Worm (Caenorhabditis elegans) whole organism, L1 larva: Measurements from ENCODE around the gene Y38H6C.13.

Experiments
- C16A3.4 ChIP-seq: fragments of 150-350 bp; optimal IDR thresholded peaks from 2 replicates; lab custom pipeline; 2014; ENCODE audit warnings: missing biosample characterization, missing genetic modification characterization
- C34B4.2 ChIP-seq: sonication (generic microtip); optimal IDR thresholded peaks from 2 replicates; lab custom pipeline; 2017; ENCODE audit warnings: mild to moderate bottlenecking, missing genetic modification characterization, missing compliant biosample characterization
- F16B12.6 ChIP-seq: fragments of 150-350 bp; optimal IDR thresholded peaks from 2 replicates; lab custom pipeline; 2014; ENCODE audit warnings: missing biosample characterization, missing genetic modification characterization
- aha-1 ChIP-seq: fragments of 150-350 bp; optimal IDR thresholded peaks from 2 replicates; lab custom pipeline; 2014; ENCODE audit warnings: missing biosample characterization, missing genetic modification characterization
- alr-1 ChIP-seq: fragments of 200-800 bp; sonication (Bioruptor generic); optimal IDR thresholded peaks from 2 replicates; lab custom pipeline; 2018; ENCODE audit warnings: borderline replicate concordance, mild to moderate bottlenecking, missing genetic modification characterization, missing compliant biosample characterization
- blmp-1 ChIP-seq: fragments of 150-350 bp; optimal IDR thresholded peaks from 2 replicates; lab custom pipeline; 2014; ENCODE audit warnings: missing biosample characterization, missing genetic modification characterization
- ceh-82 ChIP-seq, 3 experiments: fragments of 150-350 bp in 1 of 3; sonication (generic microtip) in 2 of 3; optimal IDR thresholded peaks; 2 replicates each; lab custom pipeline; 2014 to 2017; ENCODE audit warnings: missing biosample characterization in 3 of 3, missing genetic modification characterization in 3 of 3
- ceh-88 ChIP-seq: fragments of 200-800 bp; sonication (Bioruptor generic); IDR thresholded peaks from 2 replicates; pipeline ENCODE4 v1.3.6; 2022; ENCODE audit warnings: missing genetic modification characterization, missing compliant biosample characterization
- dpl-1 ChIP-seq, 3 experiments: fragments of 150-350 bp in 2 of 3; sonication (generic microtip) in 1 of 3; optimal IDR thresholded peaks; 2 replicates each; lab custom pipeline; 2014 to 2017; ENCODE audit warnings: missing biosample characterization in 3 of 3, missing genetic modification characterization in 3 of 3, missing genetic modification reagents in 3 of 3
- efl-1 ChIP-seq, 4 experiments: fragments of 150-350 bp; optimal IDR thresholded peaks in 3 of 4; peaks in 1 of 4; 1 replicate in 1 of 4; 2 replicates in 3 of 4; lab custom pipeline; 2014; ENCODE audit warnings: missing biosample characterization in 2 of 4, missing genetic modification characterization in 2 of 4, missing genetic modification reagents in 2 of 4
- egl-27 ChIP-seq, 2 experiments: fragments of 150-350 bp in 1 of 2; sonication (generic microtip); optimal IDR thresholded peaks; 3 replicates each; lab custom pipeline; 2017 to 2018; ENCODE audit warnings: missing biosample characterization in 2 of 2, missing genetic modification characterization in 2 of 2, missing genetic modification reagents in 2 of 2
- elt-2 ChIP-seq: sonication (generic microtip); optimal IDR thresholded peaks from 2 replicates; lab custom pipeline; 2016; ENCODE audit warnings: missing genetic modification characterization, mild to moderate bottlenecking, inconsistent platforms, missing compliant biosample characterization, missing genetic modification reagents
- elt-3 ChIP-seq, 6 experiments: fragments of 150-350 bp in 1 of 6; sonication (generic microtip); optimal IDR thresholded peaks; 2 replicates each; lab custom pipeline; 2017 to 2018; ENCODE audit warnings: missing biosample characterization in 6 of 6, missing genetic modification characterization in 6 of 6, inconsistent platforms in 1 of 6
- fkh-4 ChIP-seq: sonication (generic microtip); optimal IDR thresholded peaks from 2 replicates; lab custom pipeline; 2016; ENCODE audit warnings: missing compliant biosample characterization, missing genetic modification characterization, borderline replicate concordance
- fkh-8 ChIP-seq: sonication (generic microtip); optimal IDR thresholded peaks from 2 replicates; lab custom pipeline; 2016; ENCODE audit warnings: mild to moderate bottlenecking, missing genetic modification characterization, missing compliant biosample characterization
- grh-1 ChIP-seq: fragments of 200-800 bp; sonication (Bioruptor generic); IDR thresholded peaks from 2 replicates; pipeline ENCODE4 v1.3.6; 2022; ENCODE audit warnings: missing genetic modification reagents, missing genetic modification characterization, missing compliant biosample characterization
- hpl-2 ChIP-seq: fragments of 150-350 bp; optimal IDR thresholded peaks from 2 replicates; lab custom pipeline; 2014; ENCODE audit warnings: missing biosample characterization, missing genetic modification reagents, missing genetic modification characterization
- lin-14 ChIP-seq: fragments of 200-800 bp; sonication (Bioruptor generic); optimal IDR thresholded peaks from 2 replicates; lab custom pipeline; 2018; ENCODE audit warnings: mild to moderate bottlenecking, missing genetic modification characterization, moderate library complexity, missing compliant biosample characterization
- lin-35 ChIP-seq, 2 experiments: fragments of 150-350 bp; optimal IDR thresholded peaks; 2 replicates each; lab custom pipeline; 2014; ENCODE audit warnings: missing biosample characterization in 2 of 2, missing genetic modification characterization in 2 of 2, missing genetic modification reagents in 2 of 2
- lsy-2 ChIP-seq, 2 experiments: fragments of 150-350 bp; optimal IDR thresholded peaks; 2 replicates each; lab custom pipeline; 2014; ENCODE audit warnings: missing biosample characterization in 2 of 2, missing genetic modification characterization in 2 of 2
- mdl-1 ChIP-seq, 2 experiments: fragments of 150-350 bp; optimal IDR thresholded peaks; 2 replicates each; lab custom pipeline; 2014 to 2017; ENCODE audit warnings: missing biosample characterization in 2 of 2, missing genetic modification characterization in 2 of 2, inconsistent platforms in 1 of 2
- mep-1 ChIP-seq: fragments of 150-350 bp; optimal IDR thresholded peaks from 2 replicates; lab custom pipeline; 2014; ENCODE audit warnings: missing biosample characterization, missing genetic modification characterization
- nhr-11 ChIP-seq: fragments of 150-350 bp; optimal IDR thresholded peaks from 2 replicates; lab custom pipeline; 2014; ENCODE audit warnings: missing biosample characterization, missing genetic modification characterization
- nhr-12 ChIP-seq: sonication (generic microtip); optimal IDR thresholded peaks from 2 replicates; lab custom pipeline; 2017; ENCODE audit warnings: missing biosample characterization, missing genetic modification characterization
- nhr-20 ChIP-seq: sonication (generic microtip); optimal IDR thresholded peaks from 2 replicates; lab custom pipeline; 2016; ENCODE audit warnings: mild to moderate bottlenecking, missing genetic modification characterization, missing compliant biosample characterization
- nhr-237 ChIP-seq: fragments of 150-350 bp; optimal IDR thresholded peaks from 2 replicates; lab custom pipeline; 2014; ENCODE audit warnings: missing biosample characterization, missing genetic modification characterization
- nhr-28 ChIP-seq: fragments of 150-350 bp; optimal IDR thresholded peaks from 2 replicates; lab custom pipeline; 2014; ENCODE audit warnings: missing biosample characterization, missing genetic modification characterization
- nhr-47 ChIP-seq: sonication (generic microtip); optimal IDR thresholded peaks from 2 replicates; lab custom pipeline; 2016; ENCODE audit warnings: mild to moderate bottlenecking, missing genetic modification characterization, moderate library complexity, missing compliant biosample characterization
- nhr-76 ChIP-seq: sonication (generic microtip); optimal IDR thresholded peaks from 2 replicates; lab custom pipeline; 2017; ENCODE audit warnings: missing biosample characterization, missing genetic modification characterization
- nhr-77 ChIP-seq: fragments of 150-350 bp; optimal IDR thresholded peaks from 2 replicates; lab custom pipeline; 2014; ENCODE audit warnings: missing biosample characterization, missing genetic modification characterization
- nhr-84 ChIP-seq: sonication (generic microtip); optimal IDR thresholded peaks from 2 replicates; lab custom pipeline; 2017; ENCODE audit warnings: missing biosample characterization, missing genetic modification characterization
- nhr-85 ChIP-seq: sonication (generic microtip); peaks from one replicate; lab custom pipeline; 2016; ENCODE audit warnings: missing genetic modification characterization, inconsistent platforms, missing compliant biosample characterization
- nhr-90 ChIP-seq: sonication (generic microtip); optimal IDR thresholded peaks from 2 replicates; lab custom pipeline; 2016; ENCODE audit warnings: mild to moderate bottlenecking, missing genetic modification characterization, missing compliant biosample characterization; ENCODE audit not compliant: poor library complexity
- pag-3 ChIP-seq: sonication (generic microtip); optimal IDR thresholded peaks from 2 replicates; lab custom pipeline; 2017; ENCODE audit warnings: missing genetic modification characterization, mild to moderate bottlenecking, missing compliant biosample characterization, antibody characterized with exemption, borderline replicate concordance; ENCODE audit not compliant: insufficient read depth
- pax-3 ChIP-seq: fragments of 200-800 bp; sonication (Bioruptor generic); optimal IDR thresholded peaks from 2 replicates; lab custom pipeline; 2018; ENCODE audit warnings: mild to moderate bottlenecking, missing genetic modification characterization, moderate library complexity, missing compliant biosample characterization
- rnt-1 ChIP-seq: sonication (generic microtip); optimal IDR thresholded peaks from 2 replicates; lab custom pipeline; 2016; ENCODE audit warnings: mild to moderate bottlenecking, missing genetic modification characterization, moderate library complexity, missing compliant biosample characterization
- skn-1 ChIP-seq: fragments of 150-350 bp; optimal IDR thresholded peaks from 2 replicates; lab custom pipeline; 2014; ENCODE audit warnings: missing biosample characterization, missing genetic modification characterization
- snu-23 ChIP-seq: sonication (generic microtip); optimal IDR thresholded peaks from 2 replicates; lab custom pipeline; 2016; ENCODE audit warnings: missing genetic modification characterization, missing compliant biosample characterization
- sox-4 ChIP-seq: sonication (generic microtip); optimal IDR thresholded peaks from 2 replicates; lab custom pipeline; 2016; ENCODE audit warnings: missing genetic modification characterization, missing compliant biosample characterization
- sup-37 ChIP-seq: fragments of 200-800 bp; sonication (Bioruptor generic); optimal IDR thresholded peaks from 2 replicates; lab custom pipeline; 2018; ENCODE audit warnings: mild to moderate bottlenecking, missing genetic modification characterization, missing compliant biosample characterization
- swsn-7 ChIP-seq: sonication (generic microtip); optimal IDR thresholded peaks from 2 replicates; lab custom pipeline; 2016; ENCODE audit warnings: missing genetic modification characterization, missing compliant biosample characterization
- tlp-1 ChIP-seq: fragments of 150-350 bp; optimal IDR thresholded peaks from 2 replicates; lab custom pipeline; 2014; ENCODE audit warnings: missing biosample characterization, missing genetic modification characterization
- unc-30 ChIP-seq: sonication (generic microtip); optimal IDR thresholded peaks from 2 replicates; lab custom pipeline; 2017; ENCODE audit warnings: missing biosample characterization, missing genetic modification characterization
- xbp-1 ChIP-seq: sonication (generic microtip); optimal IDR thresholded peaks from 2 replicates; lab custom pipeline; 2016; ENCODE audit warnings: missing genetic modification characterization, missing compliant biosample characterization
- ztf-4 ChIP-seq: fragments of 150-350 bp; optimal IDR thresholded peaks from 2 replicates; lab custom pipeline; 2014; ENCODE audit warnings: missing biosample characterization, missing genetic modification characterization

Y38H6C.13 gene

ce11 chrV:20534072-20534471, 6.5 kb downstream of the Y38H6C.13 start, which contains the start of gene famh-161:
Gene famh-161 (minus strand): TSS chrV:20534172.
- peak; percentile 12 for TF ChIP-seq fkh-8 (tag; lab: Kevin White, UChicago)
- no peak for TF ChIP-seq ceh-88 (GFP tag; lab: Robert Waterston, UW)

- TF ChIP-seq snu-23 (GFP tag; lab: Kevin White, UChicago) (no peak), swsn-7 (no peak), skn-1 (tag; lab: Kevin White, UChicago) (no peak)
These were observed 8.6 kb downstream of the Y38H6C.13 start, which contains the start of gene Y38H6C.15 for ce11 chrV:20536208-20536607. Gene Y38H6C.15 (minus strand): TSS chrV:20536308.

ce11 chrV:20539055-20539454, 11.5 kb downstream of the Y38H6C.13 start, which contains the start of gene Y38H6C.16:
Gene Y38H6C.16 (minus strand): TSS chrV:20539347.
- TF ChIP-seq F16B12.6 (tag; lab: Kevin White, UChicago) = peak; percentile 16
- TF ChIP-seq lsy-2 (tag; optimal IDR thresholded peaks at IDR 0.05; lab: Kevin White, UChicago) = peak in 1 of 2 experiments; percentile 19
- no peak for TF ChIP-seq pag-3 (tag; lab: Kevin White, UChicago)
- TF ChIP-seq aha-1 (tag; lab: Kevin White, UChicago) = no peak
- no peak for TF ChIP-seq rnt-1
- TF ChIP-seq C34B4.2 (tag; lab: Kevin White, UChicago) = no peak
- TF ChIP-seq lin-35 (GFP tag; optimal IDR thresholded peaks at IDR 0.05; lab: Kevin White, UChicago) = peak in 1 of 2 experiments; percentile 20
- peak; percentile 12 to 19 for TF ChIP-seq efl-1 (optimal IDR thresholded peaks at IDR 0.05; lab: Kevin White, UChicago)
- TF ChIP-seq efl-1 (GFP tag; optimal IDR thresholded peaks at IDR 0.05 in 1 of 2; lab: Kevin White, UChicago) = peak in 1 of 2 experiments; percentile 83
- no peak for TF ChIP-seq grh-1 (GFP tag; lab: Robert Waterston, UW)
- peak; percentile 21 for TF ChIP-seq snu-23 (GFP tag; lab: Kevin White, UChicago)
- no peak for TF ChIP-seq ceh-82 (tag; optimal IDR thresholded peaks at IDR 0.05; lab: Kevin White, UChicago)
- TF ChIP-seq nhr-20 = no peak
- TF ChIP-seq nhr-28 = no peak
- TF ChIP-seq nhr-76 = no peak
- TF ChIP-seq dpl-1 (GFP tag; optimal IDR thresholded peaks at IDR 0.05; lab: Kevin White, UChicago) = peak in 1 of 3 experiments; percentile 25
- no peak for TF ChIP-seq nhr-84
- TF ChIP-seq nhr-90 (tag; lab: Kevin White, UChicago) = no peak
- peak; percentile 13 for TF ChIP-seq nhr-47 (tag; lab: Kevin White, UChicago)
- no peak for TF ChIP-seq C16A3.4 (tag; lab: Kevin White, UChicago)
- TF ChIP-seq unc-30 = no peak
- TF ChIP-seq alr-1 = no peak
- TF ChIP-seq nhr-237 (tag; lab: Kevin White, UChicago) = no peak
- TF ChIP-seq lin-14 = no peak
- TF ChIP-seq mep-1 (tag; lab: Kevin White, UChicago) = peak; percentile 25
- TF ChIP-seq nhr-11 (tag; lab: Kevin White, UChicago) = no peak
- no peak for TF ChIP-seq sup-37 (GFP tag; lab: Kevin White, UChicago)
- TF ChIP-seq nhr-85 (tag; lab: Kevin White, UChicago) = peak; percentile 73
- TF ChIP-seq xbp-1 (tag; lab: Kevin White, UChicago) = peak; percentile 14
- no peak for TF ChIP-seq mdl-1 (tag; optimal IDR thresholded peaks at IDR 0.05; lab: Kevin White, UChicago)
- no peak for TF ChIP-seq hpl-2 (GFP tag; lab: Kevin White, UChicago)
- peak; percentile 67 for TF ChIP-seq blmp-1
- no peak for TF ChIP-seq pax-3 (tag; lab: Kevin White, UChicago)
- no peak for TF ChIP-seq tlp-1 (tag; lab: Kevin White, UChicago)

ce11 chrV:20544092-20544491, 16.5 kb downstream of the Y38H6C.13 start, which contains the start of gene slc-36.3:
Gene slc-36.3 (minus strand): TSS chrV:20544192.
- TF ChIP-seq sox-4 (tag; lab: Kevin White, UChicago) (no peak), nhr-237 (tag; lab: Kevin White, UChicago) (no peak), unc-30 (no peak), nhr-28 (no peak), elt-3 (tag; optimal IDR thresholded peaks at IDR 0.05; lab: Kevin White, UChicago) (no peak), mdl-1 (tag; optimal IDR thresholded peaks at IDR 0.05; lab: Kevin White, UChicago) (no peak), egl-27 (tag; optimal IDR thresholded peaks at IDR 0.05; lab: Kevin White, UChicago) (no peak), blmp-1 (no peak), C34B4.2 (tag; lab: Kevin White, UChicago) (no peak), nhr-12 (tag; lab: Kevin White, UChicago) (no peak), fkh-4 (tag; lab: Kevin White, UChicago) (no peak), ztf-4 (tag; lab: Kevin White, UChicago) (no peak), grh-1 (GFP tag; lab: Robert Waterston, UW) (no peak), elt-2 (tag; lab: Kevin White, UChicago) (no peak), nhr-77 (tag; lab: Kevin White, UChicago) (no peak), snu-23 (GFP tag; lab: Kevin White, UChicago) (no peak)
